ENCODE assay signal across 1 fruit fly cellular context in genomic region chr3L:19516547-19516946, dm6.
TF ChIP-seq lines count a peak whose summit lies in the region.

No protein-coding gene starts in this region.

TF ChIP-seq in whole organism, embryonic, 481 proteins besides CTCF, POLR2A, EP300 and RAD21 (continued from another document and continues in another):
- TF ChIP-seq ato (GFP tag; IDR thresholded peaks at IDR 0.05; lab: Robert Waterston, UW; ENCODE audit: partially characterized antibody) = peak; percentile 50; the same call in 1 of the 2 replicates
- TF ChIP-seq CG10267 (tag; optimal IDR thresholded peaks at IDR 0.05; lab: Kevin White, UChicago) = peak; percentile 70
- TF ChIP-seq repo (GFP tag; optimal IDR thresholded peaks at IDR 0.05; lab: Kevin White, UChicago) = peak; percentile 92
- TF ChIP-seq chif (GFP tag; optimal IDR thresholded peaks at IDR 0.05; lab: Kevin White, UChicago) = peak; percentile 85 to 94
- no peak for TF ChIP-seq cad (GFP tag; optimal IDR thresholded peaks at IDR 0.05; lab: Kevin White, UChicago)
- TF ChIP-seq CG4707 (GFP tag; optimal IDR thresholded peaks at IDR 0.05; lab: Kevin White, UChicago) = peak; percentile 48
- TF ChIP-seq slou (GFP tag; optimal IDR thresholded peaks at IDR 0.05; lab: Kevin White, UChicago) = peak; percentile 96
- TF ChIP-seq CG4328 (GFP tag; optimal IDR thresholded peaks at IDR 0.05; lab: Kevin White, UChicago) = peak; percentile 90
- peak; percentile 40 for TF ChIP-seq pita (GFP tag; optimal IDR thresholded peaks at IDR 0.05; lab: Kevin White, UChicago)
- TF ChIP-seq CG2875 (GFP tag; optimal IDR thresholded peaks at IDR 0.05; lab: Kevin White, UChicago) = peak; percentile 85
- TF ChIP-seq Pdp1 (GFP tag; optimal IDR thresholded peaks at IDR 0.05; lab: Kevin White, UChicago) = peak; percentile 93
- TF ChIP-seq CG9932 (GFP tag; IDR thresholded peaks at IDR 0.05; lab: Robert Waterston, UW) = peak; percentile 92
- TF ChIP-seq CG3995 (GFP tag; optimal IDR thresholded peaks at IDR 0.05; lab: Kevin White, UChicago) = peak; percentile 59
- TF ChIP-seq gcm2 (GFP tag; optimal IDR thresholded peaks at IDR 0.05; lab: Kevin White, UChicago) = peak; percentile 51
- peak; percentile 81 for TF ChIP-seq gem (tag; optimal IDR thresholded peaks at IDR 0.05; lab: Kevin White, UChicago)
- TF ChIP-seq salm (tag; optimal IDR thresholded peaks at IDR 0.05; lab: Kevin White, UChicago) = no peak
- peak; percentile 93 for TF ChIP-seq sr (GFP tag; IDR thresholded peaks at IDR 0.05; lab: Robert Waterston, UW)
- TF ChIP-seq CG10565 (GFP tag; optimal IDR thresholded peaks at IDR 0.05; lab: Kevin White, UChicago) = peak; percentile 76
- peak; percentile 89 for TF ChIP-seq slp2 (GFP tag; optimal IDR thresholded peaks at IDR 0.05; lab: Kevin White, UChicago)
- no peak for TF ChIP-seq Tbp (GFP tag; optimal IDR thresholded peaks at IDR 0.05; lab: Kevin White, UChicago)
- peak; percentile 88 for TF ChIP-seq trh (GFP tag; optimal IDR thresholded peaks at IDR 0.05; lab: Kevin White, UChicago)
- peak; percentile 76 for TF ChIP-seq CG15514 (GFP tag; optimal IDR thresholded peaks at IDR 0.05; lab: Kevin White, UChicago)
- TF ChIP-seq Blimp-1 (GFP tag; optimal IDR thresholded peaks at IDR 0.05; lab: Kevin White, UChicago) = peak; percentile 65
- TF ChIP-seq Adf1 (GFP tag; IDR thresholded peaks at IDR 0.05; lab: Robert Waterston, UW) = peak; percentile 41; the same call in 1 of the 2 replicates
- TF ChIP-seq CG15269 (tag; optimal IDR thresholded peaks at IDR 0.05; lab: Kevin White, UChicago) = peak; percentile 67
- peak; percentile 69 for TF ChIP-seq Atf6 (GFP tag; IDR thresholded peaks at IDR 0.05; lab: Robert Waterston, UW)
- TF ChIP-seq crol (GFP tag; IDR thresholded peaks at IDR 0.05; lab: Robert Waterston, UW) = no peak; the same call in 1 of the 2 replicates
- TF ChIP-seq CG16813 (GFP tag; IDR thresholded peaks at IDR 0.05; lab: Robert Waterston, UW; ENCODE audit: partially characterized antibody) = peak; percentile 58; the same call in 2 of the 3 replicates
- peak; percentile 33 for TF ChIP-seq CG31388 (GFP tag; optimal IDR thresholded peaks at IDR 0.05; lab: Kevin White, UChicago)
- no peak; the same call in 1 of the 3 replicates for TF ChIP-seq row (GFP tag; IDR thresholded peaks at IDR 0.05; lab: Robert Waterston, UW)
- TF ChIP-seq CG17612 (GFP tag; IDR thresholded peaks at IDR 0.05; lab: Robert Waterston, UW) = peak; percentile 78
- TF ChIP-seq Dfd (GFP tag; optimal IDR thresholded peaks at IDR 0.05; lab: Kevin White, UChicago) = peak in 1 of 2 experiments; percentile 17
- peak; percentile 88 for TF ChIP-seq CG9727 (GFP tag; optimal IDR thresholded peaks at IDR 0.05; lab: Kevin White, UChicago)
- peak; percentile 86 for TF ChIP-seq ash1 (GFP tag; optimal IDR thresholded peaks at IDR 0.05; lab: Kevin White, UChicago)
- peak; percentile 4 for TF ChIP-seq CG30020 (tag; optimal IDR thresholded peaks at IDR 0.05; lab: Kevin White, UChicago)
- peak; percentile 84 for TF ChIP-seq CG8478 (optimal IDR thresholded peaks at IDR 0.05; lab: Kevin White, UChicago)
- TF ChIP-seq gcm (GFP tag; optimal IDR thresholded peaks at IDR 0.05; lab: Kevin White, UChicago) = no peak
- peak; percentile 79 for TF ChIP-seq twi (tag; optimal IDR thresholded peaks at IDR 0.05; lab: Kevin White, UChicago)
- peak; percentile 84 for TF ChIP-seq Dek (tag; optimal IDR thresholded peaks at IDR 0.05; lab: Kevin White, UChicago)
- peak; percentile 95 for TF ChIP-seq caup (GFP tag; optimal IDR thresholded peaks at IDR 0.05; lab: Kevin White, UChicago; ENCODE audit: severe bottlenecking)
- 0 out of 3 replicates have a peak, but pooled peaks have one; percentile 12 for TF ChIP-seq CG14860 (GFP tag; IDR thresholded peaks at IDR 0.05; lab: Robert Waterston, UW; ENCODE audit: partially characterized antibody)
- 0 out of 3 replicates have a peak, but pooled peaks have one; percentile 55 for TF ChIP-seq z (GFP tag; IDR thresholded peaks at IDR 0.05; lab: Robert Waterston, UW)
- peak; percentile 89 for TF ChIP-seq Fer3 (tag; optimal IDR thresholded peaks at IDR 0.05; lab: Kevin White, UChicago)
- no peak for TF ChIP-seq sd (tag; optimal IDR thresholded peaks at IDR 0.05; lab: Kevin White, UChicago)
- TF ChIP-seq lov (optimal IDR thresholded peaks at IDR 0.05; lab: Kevin White, UChicago) = no peak
- TF ChIP-seq lov (GFP tag; IDR thresholded peaks at IDR 0.05; lab: Robert Waterston, UW) = peak; percentile 95
- peak; percentile 96 for TF ChIP-seq ci (GFP tag; IDR thresholded peaks at IDR 0.05; lab: Robert Waterston, UW)
- TF ChIP-seq sob (GFP tag; IDR thresholded peaks at IDR 0.05; lab: Robert Waterston, UW) = peak; percentile 97
- TF ChIP-seq lola (GFP tag; optimal IDR thresholded peaks at IDR 0.05; lab: Kevin White, UChicago) = no peak
- TF ChIP-seq Elba2 (GFP tag; optimal IDR thresholded peaks at IDR 0.05; lab: Kevin White, UChicago) = peak; percentile 8
- 0 out of 2 replicates have a peak, but pooled peaks have one; percentile 50 for TF ChIP-seq CkIIα-i1 (GFP tag; IDR thresholded peaks at IDR 0.05; lab: Robert Waterston, UW)
- peak; percentile 97 for TF ChIP-seq H15 (GFP tag; IDR thresholded peaks at IDR 0.05; lab: Robert Waterston, UW)
- TF ChIP-seq p53 (GFP tag; optimal IDR thresholded peaks at IDR 0.05; lab: Kevin White, UChicago) = peak; percentile 95
- peak; percentile 85 for TF ChIP-seq btn (GFP tag; optimal IDR thresholded peaks at IDR 0.05; lab: Kevin White, UChicago)
- TF ChIP-seq BtbVII (GFP tag; optimal IDR thresholded peaks at IDR 0.05; lab: Kevin White, UChicago) = peak; percentile 74
- TF ChIP-seq bsh (GFP tag; optimal IDR thresholded peaks at IDR 0.05; lab: Kevin White, UChicago) = no peak
- no peak for TF ChIP-seq Lpt (GFP tag; optimal IDR thresholded peaks at IDR 0.05; lab: Kevin White, UChicago)
- TF ChIP-seq HmgD (GFP tag; optimal IDR thresholded peaks at IDR 0.05; lab: Kevin White, UChicago) = peak; percentile 97
- TF ChIP-seq CG10462 (GFP tag; optimal IDR thresholded peaks at IDR 0.05; lab: Kevin White, UChicago) = peak; percentile 37
- peak; percentile 90 for TF ChIP-seq phol (tag; optimal IDR thresholded peaks at IDR 0.05; lab: Kevin White, UChicago)
- peak; percentile 60 for TF ChIP-seq wor (GFP tag; IDR thresholded peaks at IDR 0.05; lab: Robert Waterston, UW)
- TF ChIP-seq CG2678 (tag; optimal IDR thresholded peaks at IDR 0.05; lab: Kevin White, UChicago) = no peak
- TF ChIP-seq dan (GFP tag; IDR thresholded peaks at IDR 0.05; lab: Robert Waterston, UW) = peak; percentile 43; the same call in 1 of the 2 replicates
- no peak for TF ChIP-seq CG6683 (GFP tag; optimal IDR thresholded peaks at IDR 0.05; lab: Kevin White, UChicago)
- peak; percentile 78 for TF ChIP-seq NC2α (GFP tag; optimal IDR thresholded peaks at IDR 0.05; lab: Kevin White, UChicago)
- TF ChIP-seq eve (GFP tag; optimal IDR thresholded peaks at IDR 0.05; lab: Kevin White, UChicago) = no peak
- TF ChIP-seq CG8765 (GFP tag; IDR thresholded peaks at IDR 0.05; lab: Robert Waterston, UW) = peak; percentile 31; the same call in 1 of the 2 replicates
- TF ChIP-seq CG7372 (GFP tag; IDR thresholded peaks at IDR 0.05; lab: Robert Waterston, UW) = peak; percentile 91
- peak; percentile 82 for TF ChIP-seq CG12071 (GFP tag; optimal IDR thresholded peaks at IDR 0.05; lab: Kevin White, UChicago)
- TF ChIP-seq CG11560 (tag; IDR thresholded peaks at IDR 0.05; lab: Robert Waterston, UW) = peak; percentile 77; the same call in 2 of the 3 replicates
- TF ChIP-seq CG18619 (GFP tag; optimal IDR thresholded peaks at IDR 0.05; lab: Kevin White, UChicago) = peak; percentile 87
- peak; percentile 89 for TF ChIP-seq pnt (GFP tag; optimal IDR thresholded peaks at IDR 0.05; lab: Kevin White, UChicago)
- peak; percentile 82 for TF ChIP-seq CG17829 (tag; optimal IDR thresholded peaks at IDR 0.05; lab: Kevin White, UChicago)
- TF ChIP-seq zen (tag; optimal IDR thresholded peaks at IDR 0.05; lab: Kevin White, UChicago) = peak; percentile 89
- TF ChIP-seq Poxn (GFP tag; IDR thresholded peaks at IDR 0.05; lab: Robert Waterston, UW) = peak; percentile 64
- TF ChIP-seq CG12236 (GFP tag; optimal IDR thresholded peaks at IDR 0.05; lab: Kevin White, UChicago) = peak; percentile 78
- TF ChIP-seq Sry-β (GFP tag; optimal IDR thresholded peaks at IDR 0.05; lab: Kevin White, UChicago) = peak; percentile 51
- peak; percentile 80 for TF ChIP-seq CG17359 (tag; optimal IDR thresholded peaks at IDR 0.05; lab: Kevin White, UChicago)
- peak; percentile 76 for TF ChIP-seq org-1 (GFP tag; optimal IDR thresholded peaks at IDR 0.05; lab: Kevin White, UChicago)
- peak; percentile 87 for TF ChIP-seq CG10543 (GFP tag; optimal IDR thresholded peaks at IDR 0.05; lab: Kevin White, UChicago)
- peak; percentile 83 for TF ChIP-seq CG14710 (tag; optimal IDR thresholded peaks at IDR 0.05; lab: Kevin White, UChicago)
- TF ChIP-seq bigmax (GFP tag; optimal IDR thresholded peaks at IDR 0.05; lab: Kevin White, UChicago) = peak; percentile 30
- TF ChIP-seq CG10979 (tag; optimal IDR thresholded peaks at IDR 0.05; lab: Kevin White, UChicago) = no peak
- peak; percentile 75 for TF ChIP-seq az2 (GFP tag; optimal IDR thresholded peaks at IDR 0.05; lab: Kevin White, UChicago)
- TF ChIP-seq CG17186 (GFP tag; optimal IDR thresholded peaks at IDR 0.05; lab: Kevin White, UChicago) = peak; percentile 13
- peak; percentile 89 for TF ChIP-seq CG18764 (GFP tag; optimal IDR thresholded peaks at IDR 0.05; lab: Kevin White, UChicago)
- peak; percentile 90 for TF ChIP-seq Xbp1 (GFP tag; optimal IDR thresholded peaks at IDR 0.05; lab: Kevin White, UChicago)
- TF ChIP-seq maf-S (GFP tag; optimal IDR thresholded peaks at IDR 0.05; lab: Kevin White, UChicago) = peak; percentile 92
- TF ChIP-seq corto (GFP tag; optimal IDR thresholded peaks at IDR 0.05; lab: Kevin White, UChicago) = no peak
- peak; percentile 92 for TF ChIP-seq CG17802 (tag; optimal IDR thresholded peaks at IDR 0.05; lab: Kevin White, UChicago)
- peak; percentile 63 for TF ChIP-seq CG11696 (GFP tag; IDR thresholded peaks at IDR 0.05; lab: Robert Waterston, UW)
- peak; percentile 88 for TF ChIP-seq Abd-B (GFP tag; optimal IDR thresholded peaks at IDR 0.05; lab: Kevin White, UChicago)
- TF ChIP-seq Ada2b (GFP tag; IDR thresholded peaks at IDR 0.05; lab: Robert Waterston, UW) = peak; percentile 80; the same call in 1 of the 2 replicates
- TF ChIP-seq CG8944 (GFP tag; optimal IDR thresholded peaks at IDR 0.05; lab: Kevin White, UChicago) = peak; percentile 86
- TF ChIP-seq prd (optimal IDR thresholded peaks at IDR 0.05; lab: Kevin White, UChicago) = no peak
- TF ChIP-seq prd (GFP tag; IDR thresholded peaks at IDR 0.05; lab: Robert Waterston, UW) = peak; percentile 89
- TF ChIP-seq run (tag; optimal IDR thresholded peaks at IDR 0.05; lab: Kevin White, UChicago) = no peak
- peak; percentile 84 for TF ChIP-seq gt (GFP tag; IDR thresholded peaks at IDR 0.05; lab: Robert Waterston, UW)
- peak; percentile 62 for TF ChIP-seq pfk (GFP tag; optimal IDR thresholded peaks at IDR 0.05; lab: Kevin White, UChicago)
- peak; percentile 95 for TF ChIP-seq mam (GFP tag; optimal IDR thresholded peaks at IDR 0.05; lab: Kevin White, UChicago)
- TF ChIP-seq dimm (GFP tag; IDR thresholded peaks at IDR 0.05; lab: Robert Waterston, UW) = peak; percentile 82
- no peak for TF ChIP-seq Deaf1 (tag; optimal IDR thresholded peaks at IDR 0.05; lab: Kevin White, UChicago)
- peak; percentile 73 for TF ChIP-seq Jarid2 (GFP tag; optimal IDR thresholded peaks at IDR 0.05; lab: Kevin White, UChicago)
- TF ChIP-seq emc (GFP tag; optimal IDR thresholded peaks at IDR 0.05; lab: Kevin White, UChicago) = peak; percentile 94
- peak; percentile 49 for TF ChIP-seq CG7928 (GFP tag; optimal IDR thresholded peaks at IDR 0.05; lab: Kevin White, UChicago)
- TF ChIP-seq Gsc (GFP tag; IDR thresholded peaks at IDR 0.05; lab: Robert Waterston, UW) = peak; percentile 76
- TF ChIP-seq Six4 (GFP tag; optimal IDR thresholded peaks at IDR 0.05; lab: Kevin White, UChicago) = peak; percentile 77
- TF ChIP-seq CG17361 (GFP tag; IDR thresholded peaks at IDR 0.05; lab: Robert Waterston, UW) = peak; percentile 86
- TF ChIP-seq Neu2 (GFP tag; optimal IDR thresholded peaks at IDR 0.05; lab: Kevin White, UChicago; ENCODE audit: borderline replicate concordance) = peak; percentile 64
- peak; percentile 89 for TF ChIP-seq CG17912 (GFP tag; optimal IDR thresholded peaks at IDR 0.05; lab: Kevin White, UChicago)
- TF ChIP-seq chm (GFP tag; IDR thresholded peaks at IDR 0.05; lab: Robert Waterston, UW) = no peak
- TF ChIP-seq ab (GFP tag; optimal IDR thresholded peaks at IDR 0.05; lab: Kevin White, UChicago) = peak; percentile 59
- peak; percentile 89 for TF ChIP-seq CG14667 (GFP tag; IDR thresholded peaks at IDR 0.05; lab: Robert Waterston, UW)
- no peak for TF ChIP-seq CG7745 (tag; optimal IDR thresholded peaks at IDR 0.05; lab: Kevin White, UChicago)
- peak; percentile 88 for TF ChIP-seq Awh (GFP tag; IDR thresholded peaks at IDR 0.05; lab: Robert Waterston, UW)
- peak; percentile 75 for TF ChIP-seq kni (GFP tag; optimal IDR thresholded peaks at IDR 0.05; lab: Kevin White, UChicago)
- TF ChIP-seq oc (tag; optimal IDR thresholded peaks at IDR 0.05; lab: Kevin White, UChicago) = peak; percentile 44
- TF ChIP-seq CG3847 (GFP tag; IDR thresholded peaks at IDR 0.05; lab: Robert Waterston, UW) = peak; percentile 90
- peak; percentile 84 for TF ChIP-seq ATbp (GFP tag; optimal IDR thresholded peaks at IDR 0.05; lab: Kevin White, UChicago)
- peak; percentile 45; the same call in 1 of the 3 replicates for TF ChIP-seq HLH4C (GFP tag; IDR thresholded peaks at IDR 0.05; lab: Robert Waterston, UW; ENCODE audit: partially characterized antibody)
- TF ChIP-seq ranshi (GFP tag; IDR thresholded peaks at IDR 0.05; lab: Robert Waterston, UW) = peak; percentile 89
- TF ChIP-seq sima (GFP tag; optimal IDR thresholded peaks at IDR 0.05; lab: Kevin White, UChicago) = peak; percentile 82
- TF ChIP-seq pb (GFP tag; optimal IDR thresholded peaks at IDR 0.05; lab: Kevin White, UChicago) = peak; percentile 95
- TF ChIP-seq CG7357 (GFP tag; IDR thresholded peaks at IDR 0.05; lab: Robert Waterston, UW) = peak; percentile 76
- TF ChIP-seq vnd (GFP tag; IDR thresholded peaks at IDR 0.05; lab: Robert Waterston, UW; ENCODE audit: partially characterized antibody) = peak; percentile 49; the same call in 2 of the 3 replicates
- TF ChIP-seq CG11398 (GFP tag; optimal IDR thresholded peaks at IDR 0.05; lab: Kevin White, UChicago) = peak; percentile 50
- TF ChIP-seq CG4404 (GFP tag; IDR thresholded peaks at IDR 0.05; lab: Robert Waterston, UW) = peak; percentile 79
- TF ChIP-seq CG17385 (GFP tag; optimal IDR thresholded peaks at IDR 0.05; lab: Kevin White, UChicago) = peak; percentile 60
- peak; percentile 84 for TF ChIP-seq CG18599 (GFP tag; optimal IDR thresholded peaks at IDR 0.05; lab: Kevin White, UChicago)
